Worm (Caenorhabditis elegans) whole organism, early embryonic: Measurements from ENCODE around the gene Y39G8B.10.

Experiments
- ama-1 ChIP-seq: fragments of 150-350 bp; optimal IDR thresholded peaks from 2 replicates; lab custom pipeline; 2014
- flt-1 ChIP-seq: fragments of 200-800 bp; sonication (Bioruptor generic); IDR thresholded peaks from 2 replicates; pipeline ENCODE4 v1.3.6; 2022; ENCODE audit warnings: missing genetic modification characterization, missing compliant biosample characterization
- hmbx-1 ChIP-seq: sonication (generic microtip); optimal IDR thresholded peaks from 2 replicates; lab custom pipeline; 2016; ENCODE audit warnings: mild to moderate bottlenecking, missing genetic modification characterization, missing compliant biosample characterization
- pes-1 ChIP-seq: fragments of 200-800 bp; sonication (Bioruptor generic); IDR thresholded peaks from 2 replicates; pipeline ENCODE4 v1.3.6; 2022; ENCODE audit warnings: missing genetic modification reagents, missing genetic modification characterization, missing compliant biosample characterization
- scrt-1 ChIP-seq: fragments of 200-800 bp; sonication (Bioruptor generic); IDR thresholded peaks from 2 replicates; pipeline ENCODE4 v1.3.6; 2022; ENCODE audit warnings: missing genetic modification characterization, missing compliant biosample characterization
- sea-1 ChIP-seq: fragments of 200-800 bp; sonication (Bioruptor generic); conservative IDR thresholded peaks from 2 replicates; pipeline ENCODE4 v1.3.6; 2022; ENCODE audit warnings: missing genetic modification characterization, missing compliant biosample characterization
- tbx-11 ChIP-seq: fragments of 200-800 bp; sonication (Bioruptor generic); IDR thresholded peaks from 2 replicates; pipeline ENCODE4 v1.3.6; 2022; ENCODE audit warnings: missing genetic modification characterization, missing compliant biosample characterization

DNA sequence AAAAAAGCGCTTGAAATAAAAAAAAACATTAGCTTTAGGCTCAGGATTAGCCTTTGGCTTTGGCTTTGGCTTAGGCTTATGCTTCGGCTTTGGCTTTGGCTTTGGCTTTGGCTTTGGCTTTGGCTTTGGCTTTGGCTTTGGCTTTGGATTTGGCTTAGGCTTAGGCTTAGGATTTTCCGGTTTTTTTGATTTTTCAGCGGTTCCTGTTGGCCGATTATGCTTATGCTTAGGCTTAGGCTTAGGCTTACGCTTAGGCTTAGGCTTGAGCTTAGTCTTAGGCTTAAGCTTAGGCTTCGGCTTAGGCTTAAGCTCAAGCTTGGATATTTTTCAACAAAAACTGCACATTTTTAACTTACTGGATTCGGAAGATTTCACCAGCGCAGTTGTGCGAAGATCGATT, 8.8 kb downstream of the Y39G8B.10 start:
- TF ChIP-seq ama-1 (lab: Kevin White, UChicago) (no peak), hmbx-1 (no peak), flt-1 (GFP tag; lab: Robert Waterston, UW) (no peak), tbx-11 (no peak), sea-1 (GFP tag; lab: Robert Waterston, UW) (no peak), pes-1 (GFP tag; lab: Robert Waterston, UW) (no peak), scrt-1 (GFP tag; lab: Robert Waterston, UW) (no peak)
